Worm (Caenorhabditis elegans) whole organism, L4 larva: ENCODE measurements around the gene R13A5.7.

ENCODE experiments used
- F26F4.8 ChIP-seq: fragments of 200-800 bp; sonication (Bioruptor generic); conservative IDR thresholded peaks from 2 replicates; pipeline ENCODE4 v1.3.6; 2022; ENCODE audit warnings: missing genetic modification characterization, missing compliant biosample characterization
- F37D6.2 ChIP-seq: sonication (generic microtip); optimal IDR thresholded peaks from 2 replicates; lab custom pipeline; 2016; ENCODE audit warnings: mild to moderate bottlenecking, missing genetic modification characterization, missing compliant biosample characterization
- F49E8.2 ChIP-seq: sonication (generic microtip); optimal IDR thresholded peaks from 2 replicates; lab custom pipeline; 2016; ENCODE audit warnings: missing compliant biosample characterization, mild to moderate bottlenecking, missing genetic modification characterization, borderline replicate concordance
- R02D3.7 ChIP-seq: fragments of 150-350 bp; sonication (generic microtip); optimal IDR thresholded peaks from 3 replicates; lab custom pipeline; 2014; ENCODE audit warnings: missing biosample characterization, missing genetic modification characterization
- Y48G9A.11 ChIP-seq: fragments of 200-800 bp; sonication (Bioruptor generic); IDR thresholded peaks from 2 replicates; pipeline ENCODE4 v1.3.6; 2022; ENCODE audit warnings: missing genetic modification reagents, missing genetic modification characterization, missing compliant biosample characterization
- ZK546.5 ChIP-seq, 2 experiments: sonication (generic microtip); optimal IDR thresholded peaks; 2 replicates each; lab custom pipeline; 2017; ENCODE audit warnings: missing biosample characterization in 2 of 2, missing genetic modification characterization in 2 of 2
- ama-1 ChIP-seq: fragments of 150-350 bp; optimal IDR thresholded peaks from 2 replicates; lab custom pipeline; 2014; ENCODE audit warnings: inconsistent platforms, mixed read lengths
- arid-1 ChIP-seq: fragments of 200-800 bp; sonication (Bioruptor generic); conservative IDR thresholded peaks from 2 replicates; pipeline ENCODE4 v1.3.6; 2022; ENCODE audit warnings: missing genetic modification reagents, missing genetic modification characterization, missing compliant biosample characterization
- attf-4 ChIP-seq: sonication (generic microtip); optimal IDR thresholded peaks from 3 replicates; lab custom pipeline; 2017; ENCODE audit warnings: missing biosample characterization, missing genetic modification characterization
- ceh-28 ChIP-seq: fragments of 150-350 bp; optimal IDR thresholded peaks from 2 replicates; lab custom pipeline; 2014; ENCODE audit warnings: missing biosample characterization, missing genetic modification reagents, missing genetic modification characterization
- ceh-32 ChIP-seq: sonication (generic microtip); optimal IDR thresholded peaks from 2 replicates; lab custom pipeline; 2016; ENCODE audit warnings: mild to moderate bottlenecking, missing genetic modification characterization, missing compliant biosample characterization; ENCODE audit not compliant: poor library complexity
- ceh-44 ChIP-seq: fragments of 200-800 bp; sonication (Bioruptor generic); IDR thresholded peaks from 2 replicates; pipeline ENCODE4 v1.3.6; 2022; ENCODE audit warnings: missing genetic modification reagents, missing genetic modification characterization, missing compliant biosample characterization
- ceh-62 ChIP-seq: sonication (generic microtip); optimal IDR thresholded peaks from 2 replicates; lab custom pipeline; 2017; ENCODE audit warnings: missing biosample characterization, missing genetic modification characterization
- ceh-82 ChIP-seq: sonication (generic microtip); optimal IDR thresholded peaks from 2 replicates; lab custom pipeline; 2017; ENCODE audit warnings: missing biosample characterization, missing genetic modification characterization
- cey-2 ChIP-seq: sonication (generic microtip); optimal IDR thresholded peaks from 3 replicates; lab custom pipeline; 2017; ENCODE audit warnings: missing genetic modification characterization, mild to moderate bottlenecking, missing compliant biosample characterization, antibody characterized with exemption, borderline replicate concordance; ENCODE audit not compliant: insufficient read depth
- daf-8 ChIP-seq: fragments of 200-800 bp; sonication (Bioruptor generic); IDR thresholded peaks from 2 replicates; pipeline ENCODE4 v1.3.6; 2022; ENCODE audit warnings: missing genetic modification characterization, missing compliant biosample characterization
- dmd-6 ChIP-seq: fragments of 200-800 bp; sonication (Bioruptor generic); IDR thresholded peaks from 2 replicates; pipeline ENCODE4 v1.3.6; 2022; ENCODE audit warnings: missing genetic modification reagents, missing genetic modification characterization, missing compliant biosample characterization
- dmd-8 ChIP-seq: fragments of 200-800 bp; sonication (Bioruptor generic); IDR thresholded peaks from 2 replicates; pipeline ENCODE4 v1.3.6; 2022; ENCODE audit warnings: missing genetic modification characterization, missing compliant biosample characterization
- dpl-1 ChIP-seq: fragments of 150-350 bp; optimal IDR thresholded peaks from 2 replicates; lab custom pipeline; 2014; ENCODE audit warnings: missing biosample characterization, missing genetic modification reagents, missing genetic modification characterization
- duxl-1 ChIP-seq: sonication (generic microtip); optimal IDR thresholded peaks from 2 replicates; lab custom pipeline; 2016; ENCODE audit warnings: mild to moderate bottlenecking, missing genetic modification characterization, moderate library complexity, missing compliant biosample characterization; ENCODE audit not compliant: poor library complexity
- dve-1 ChIP-seq: sonication (generic microtip); optimal IDR thresholded peaks from 2 replicates; lab custom pipeline; 2017; ENCODE audit warnings: antibody characterized with exemption, mild to moderate bottlenecking, missing genetic modification characterization, missing compliant biosample characterization; ENCODE audit not compliant: insufficient read depth
- egl-27 ChIP-seq: sonication (generic microtip); optimal IDR thresholded peaks from 3 replicates; lab custom pipeline; 2017; ENCODE audit warnings: missing biosample characterization, missing genetic modification reagents, missing genetic modification characterization
- fkh-10 ChIP-seq: fragments of 150-350 bp; optimal IDR thresholded peaks from 2 replicates; lab custom pipeline; 2014; ENCODE audit warnings: missing biosample characterization, missing genetic modification reagents, missing genetic modification characterization
- fos-1 ChIP-seq: fragments of 150-350 bp; optimal IDR thresholded peaks from 2 replicates; lab custom pipeline; 2014; ENCODE audit warnings: missing biosample characterization, missing genetic modification characterization
- hlh-30 ChIP-seq: sonication (generic microtip); optimal IDR thresholded peaks from 2 replicates; lab custom pipeline; 2017; ENCODE audit warnings: antibody characterized with exemption, mild to moderate bottlenecking, missing genetic modification characterization, missing compliant biosample characterization; ENCODE audit not compliant: insufficient read depth
- hmg-1.1 ChIP-seq: fragments of 200-800 bp; sonication (Bioruptor generic); IDR thresholded peaks from 2 replicates; pipeline ENCODE4 v1.3.6; 2022; ENCODE audit warnings: missing genetic modification reagents, missing genetic modification characterization, missing compliant biosample characterization
- lin-1 ChIP-seq: fragments of 200-800 bp; sonication (Bioruptor generic); IDR thresholded peaks from 2 replicates; pipeline ENCODE4 v1.3.6; 2022; ENCODE audit warnings: missing genetic modification reagents, missing genetic modification characterization, missing compliant biosample characterization
- lin-13 ChIP-seq: fragments of 150-350 bp; optimal IDR thresholded peaks from 2 replicates; lab custom pipeline; 2014; ENCODE audit warnings: missing biosample characterization, missing genetic modification reagents, missing genetic modification characterization
- lin-38 ChIP-seq: fragments of 200-800 bp; sonication (Bioruptor generic); IDR thresholded peaks from 2 replicates; pipeline ENCODE4 v1.3.6; 2022; ENCODE audit warnings: missing genetic modification reagents, missing genetic modification characterization, missing compliant biosample characterization
- lsy-2 ChIP-seq, 2 experiments: fragments of 150-350 bp in 1 of 2; sonication (generic microtip) in 1 of 2; optimal IDR thresholded peaks; 2 replicates each; lab custom pipeline; 2014 to 2017; ENCODE audit warnings: missing biosample characterization in 2 of 2, missing genetic modification characterization in 2 of 2
- madf-9 ChIP-seq: fragments of 200-800 bp; sonication (Bioruptor generic); conservative IDR thresholded peaks from 2 replicates; pipeline ENCODE4 v1.3.6; 2022; ENCODE audit warnings: missing genetic modification reagents, missing genetic modification characterization, missing compliant biosample characterization
- mdl-1 ChIP-seq, 2 experiments: fragments of 150-350 bp in 1 of 2; sonication (generic microtip) in 1 of 2; optimal IDR thresholded peaks; 2 replicates each; lab custom pipeline; 2014 to 2017; ENCODE audit warnings: missing biosample characterization in 2 of 2, missing genetic modification characterization in 2 of 2
- mdt-29 ChIP-seq: fragments of 200-800 bp; sonication (Bioruptor generic); IDR thresholded peaks from 2 replicates; pipeline ENCODE4 v1.3.6; 2022; ENCODE audit warnings: missing genetic modification reagents, missing genetic modification characterization, missing compliant biosample characterization
- mes-2 ChIP-seq: sonication (generic microtip); optimal IDR thresholded peaks from 2 replicates; lab custom pipeline; 2016; ENCODE audit warnings: missing genotype, mild to moderate bottlenecking, missing genetic modification characterization, missing compliant biosample characterization; ENCODE audit not compliant: poor library complexity, severe bottlenecking
- mxl-2 ChIP-seq: fragments of 200-800 bp; sonication (Bioruptor generic); conservative IDR thresholded peaks from 2 replicates; pipeline ENCODE4 v1.3.6; 2022; ENCODE audit warnings: missing genetic modification reagents, missing genetic modification characterization, missing compliant biosample characterization
- mxl-3 ChIP-seq: fragments of 200-800 bp; sonication (Bioruptor generic); optimal IDR thresholded peaks from 2 replicates; lab custom pipeline; 2018; ENCODE audit warnings: mild to moderate bottlenecking, missing genetic modification characterization, missing compliant biosample characterization
- nhr-10 ChIP-seq: fragments of 150-350 bp; optimal IDR thresholded peaks from 2 replicates; lab custom pipeline; 2014; ENCODE audit warnings: missing biosample characterization, missing genetic modification characterization
- nhr-102 ChIP-seq: sonication (generic microtip); optimal IDR thresholded peaks from 2 replicates; lab custom pipeline; 2016; ENCODE audit warnings: mild to moderate bottlenecking, missing genetic modification characterization, moderate library complexity, missing compliant biosample characterization
- nhr-11 ChIP-seq: fragments of 150-350 bp; optimal IDR thresholded peaks from 2 replicates; lab custom pipeline; 2014; ENCODE audit warnings: missing biosample characterization, missing genetic modification characterization
- nhr-111 ChIP-seq: fragments of 200-800 bp; sonication (Bioruptor generic); optimal IDR thresholded peaks from 2 replicates; lab custom pipeline; 2018; ENCODE audit warnings: mild to moderate bottlenecking, missing genetic modification characterization, missing compliant biosample characterization
- nhr-25 ChIP-seq: sonication (generic microtip); optimal IDR thresholded peaks from 2 replicates; lab custom pipeline; 2017; ENCODE audit warnings: missing genetic modification characterization, mild to moderate bottlenecking, missing compliant biosample characterization, antibody characterized with exemption, moderate library complexity, borderline replicate concordance; ENCODE audit not compliant: insufficient read depth
- rbr-2 ChIP-seq: sonication (generic microtip); optimal IDR thresholded peaks from 2 replicates; lab custom pipeline; 2016; ENCODE audit warnings: missing genotype, missing genetic modification characterization, missing compliant biosample characterization
- set-16 ChIP-seq: fragments of 200-800 bp; sonication (Bioruptor generic); IDR thresholded peaks from 2 replicates; pipeline ENCODE4 v1.3.6; 2022; ENCODE audit warnings: missing genetic modification reagents, missing genetic modification characterization, missing compliant biosample characterization
- skn-1 ChIP-seq: fragments of 150-350 bp; optimal IDR thresholded peaks from 2 replicates; lab custom pipeline; 2014; ENCODE audit warnings: missing biosample characterization, missing genetic modification characterization
- spr-3 ChIP-seq: fragments of 200-800 bp; sonication (Bioruptor generic); optimal IDR thresholded peaks from 2 replicates; lab custom pipeline; 2018; ENCODE audit warnings: mild to moderate bottlenecking, missing genetic modification characterization, missing compliant biosample characterization
- tra-1 ChIP-seq: fragments of 200-800 bp; sonication (Bioruptor generic); IDR thresholded peaks from 2 replicates; pipeline ENCODE4 v1.3.6; 2022; ENCODE audit warnings: missing genetic modification reagents, missing genetic modification characterization, missing compliant biosample characterization
- zag-1 ChIP-seq: fragments of 150-350 bp; optimal IDR thresholded peaks from 2 replicates; lab custom pipeline; 2014; ENCODE audit warnings: missing biosample characterization, missing genetic modification characterization
- zfp-3 ChIP-seq: fragments of 200-800 bp; sonication (Bioruptor generic); conservative IDR thresholded peaks from 2 replicates; pipeline ENCODE4 v1.3.6; 2022; ENCODE audit warnings: missing genetic modification reagents, missing genetic modification characterization, missing compliant biosample characterization
- ztf-11 ChIP-seq: fragments of 150-350 bp; optimal IDR thresholded peaks from 2 replicates; lab custom pipeline; 2014; ENCODE audit warnings: missing biosample characterization, missing genetic modification characterization

R13A5.7 gene

ce11 chrIII:7570083-7570695, at the start of gene R13A5.7:
Gene R13A5.7, minus strand, starts transcription at chrIII:7570133.
- TF ChIP-seq spr-3 (GFP tag; lab: Kevin White, UChicago) (no peak), nhr-25 (tag; lab: Kevin White, UChicago) (peak; percentile 70), madf-9 (GFP tag; lab: Robert Waterston, UW) (no peak; the same call in 1 of the 2 replicates), nhr-111 (GFP tag; lab: Kevin White, UChicago) (no peak), ceh-44 (0 out of 2 replicates have a peak, but pooled peaks have one; percentile 38), nhr-11 (peak; percentile 74), F26F4.8 (GFP tag; lab: Robert Waterston, UW) (no peak), dmd-8 (no peak), daf-8 (GFP tag; lab: Robert Waterston, UW) (no peak), lin-13 (GFP tag; lab: Kevin White, UChicago) (peak; percentile 54), lsy-2 (tag; optimal IDR thresholded peaks at IDR 0.05; lab: Kevin White, UChicago) (peak; percentile 85 to 86), attf-4 (tag; lab: Kevin White, UChicago) (no peak), ceh-32 (no peak), set-16 (GFP tag; lab: Robert Waterston, UW) (no peak), mxl-2 (GFP tag; lab: Robert Waterston, UW) (no peak), ceh-62 (no peak), hmg-1.1 (GFP tag; lab: Robert Waterston, UW) (peak; percentile 89), mxl-3 (GFP tag; lab: Kevin White, UChicago) (peak; percentile 95), fos-1 (no peak), F37D6.2 (tag; lab: Kevin White, UChicago) (peak; percentile 31), ZK546.5 (tag; optimal IDR thresholded peaks at IDR 0.05; lab: Kevin White, UChicago) (no peak), mdl-1 (tag; optimal IDR thresholded peaks at IDR 0.05; lab: Kevin White, UChicago) (peak; percentile 95 to 96), dpl-1 (GFP tag; lab: Kevin White, UChicago) (peak; percentile 48), zag-1 (no peak), rbr-2 (tag; lab: Kevin White, UChicago) (peak; percentile 89), egl-27 (tag; lab: Kevin White, UChicago) (no peak), skn-1 (tag; lab: Kevin White, UChicago) (no peak), tra-1 (0 out of 2 replicates have a peak, but pooled peaks have one; percentile 37), ceh-82 (tag; lab: Kevin White, UChicago) (no peak), nhr-102 (peak; percentile 68), duxl-1 (peak; percentile 22), R02D3.7 (no peak), ztf-11 (tag; lab: Kevin White, UChicago) (no peak), arid-1 (peak; percentile 75; the same call in 1 of the 2 replicates), lin-1 (GFP tag; lab: Robert Waterston, UW) (0 out of 2 replicates have a peak, but pooled peaks have one; percentile 35), F49E8.2 (tag; lab: Kevin White, UChicago) (no peak), ama-1 (lab: Kevin White, UChicago) (no peak), zfp-3 (GFP tag; lab: Robert Waterston, UW) (no peak), ceh-28 (tag; lab: Kevin White, UChicago) (no peak), dmd-6 (peak; percentile 77), hlh-30 (tag; lab: Kevin White, UChicago) (peak; percentile 95), lin-38 (GFP tag; lab: Robert Waterston, UW) (peak; percentile 59), mes-2 (peak; percentile 69), cey-2 (tag; lab: Kevin White, UChicago) (no peak), Y48G9A.11 (GFP tag; lab: Robert Waterston, UW) (no peak), nhr-10 (tag; lab: Kevin White, UChicago) (no peak), dve-1 (peak; percentile 88), mdt-29 (0 out of 2 replicates have a peak, but pooled peaks have one; percentile 35), fkh-10 (GFP tag; lab: Kevin White, UChicago) (peak; percentile 66)
